Worm (Caenorhabditis elegans): ENCODE data around the gene srsx-17.

Gene srsx-17

ce11 chrV:5883735-5884134 lies 43.7 kb upstream of the srsx-17 start, which contains the start of gene C04E6.8:
C04E6.8 (minus strand) TSS chrV:5883835.
- no peak for TF ChIP-seq egrh-3 (GFP tag; IDR thresholded peaks at IDR 0.05)
- no peak for TF ChIP-seq aptf-2 (GFP tag; conservative IDR thresholded peaks at IDR 0.05)
- TF ChIP-seq atf-7 (tag; optimal IDR thresholded peaks at IDR 0.05) = no peak
- TF ChIP-seq egl-44 (GFP tag; IDR thresholded peaks at IDR 0.05) = no peak
- no peak for TF ChIP-seq attf-3 (GFP tag; conservative IDR thresholded peaks at IDR 0.05)
- no peak for TF ChIP-seq chd-7 (tag; optimal IDR thresholded peaks at IDR 0.05)
- TF ChIP-seq nhr-90 (tag; optimal IDR thresholded peaks at IDR 0.05) = no peak
- TF ChIP-seq F10E7.11 (tag; optimal IDR thresholded peaks at IDR 0.05) = no peak
- TF ChIP-seq ztf-28 (GFP tag; IDR thresholded peaks at IDR 0.05) = no peak
- TF ChIP-seq nhr-120 (GFP tag; IDR thresholded peaks at IDR 0.05) = no peak
- no peak for TF ChIP-seq bed-2 (GFP tag; IDR thresholded peaks at IDR 0.05)
- no peak for TF ChIP-seq T07F8.4 (tag; optimal IDR thresholded peaks at IDR 0.05)
- no peak for TF ChIP-seq F39B2.1 (GFP tag; IDR thresholded peaks at IDR 0.05)
- TF ChIP-seq mes-4 (tag; optimal IDR thresholded peaks at IDR 0.05) = no peak
- TF ChIP-seq ztf-3 (GFP tag; optimal IDR thresholded peaks at IDR 0.05) = no peak
- TF ChIP-seq F49E8.2 (tag; optimal IDR thresholded peaks at IDR 0.05; ENCODE audit: insufficient read depth) = no peak
- TF ChIP-seq egl-18 (GFP tag; IDR thresholded peaks at IDR 0.05) = no peak
- TF ChIP-seq xnd-1 (tag; optimal IDR thresholded peaks at IDR 0.05) = no peak
- TF ChIP-seq Y53G8AR.9 (GFP tag; conservative IDR thresholded peaks at IDR 0.05) = no peak

- no peak for TF ChIP-seq pha-4 (tag; optimal IDR thresholded peaks at IDR 0.05)
- TF ChIP-seq K11D2.4 (GFP tag; IDR thresholded peaks at IDR 0.05) = no peak
- TF ChIP-seq ztf-18 (tag; optimal IDR thresholded peaks at IDR 0.05) = no peak
- TF ChIP-seq pbrm-1 (GFP tag; IDR thresholded peaks at IDR 0.05) = no peak
- TF ChIP-seq let-526 (GFP tag; IDR thresholded peaks at IDR 0.05) = no peak
- TF ChIP-seq zfh-2 (GFP tag; conservative IDR thresholded peaks at IDR 0.05) = no peak
- TF ChIP-seq mxl-1 (tag; optimal IDR thresholded peaks at IDR 0.05) = no peak
- no peak for TF ChIP-seq hrde-1 (tag; optimal IDR thresholded peaks at IDR 0.05; ENCODE audit: borderline replicate concordance)
- no peak for TF ChIP-seq ceh-27 (GFP tag; optimal IDR thresholded peaks at IDR 0.05)
- TF ChIP-seq ekl-4 (GFP tag; IDR thresholded peaks at IDR 0.05) = no peak
- TF ChIP-seq nhr-80 (tag; optimal IDR thresholded peaks at IDR 0.05) = no peak
- no peak for TF ChIP-seq hlh-26 (GFP tag; conservative IDR thresholded peaks at IDR 0.05)
- TF ChIP-seq dpff-1 (tag; optimal IDR thresholded peaks at IDR 0.05) = no peak
- no peak for TF ChIP-seq madf-6 (GFP tag; IDR thresholded peaks at IDR 0.05)
- TF ChIP-seq atf-7 (tag; optimal IDR thresholded peaks at IDR 0.05) = no peak
- no peak for TF ChIP-seq dpl-1 (GFP tag; optimal IDR thresholded peaks at IDR 0.05)
- TF ChIP-seq Y95B8A.8 (GFP tag; IDR thresholded peaks at IDR 0.05) = no peak
- TF ChIP-seq egl-18 (GFP tag; IDR thresholded peaks at IDR 0.05) = no peak
- no peak for TF ChIP-seq snpc-3.4 (tag; optimal IDR thresholded peaks at IDR 0.05)
Observed at ce11 chrV:5888820-5889219, 38.6 kb upstream of the srsx-17 start.

ce11 chrV:5891204-5891603 lies 36.2 kb upstream of the srsx-17 start:
- no peak for TF ChIP-seq mes-4 (tag; optimal IDR thresholded peaks at IDR 0.05)
- no peak for TF ChIP-seq sea-2 (GFP tag; IDR thresholded peaks at IDR 0.05)
- no peak for TF ChIP-seq dpff-1 (tag; optimal IDR thresholded peaks at IDR 0.05)
- TF ChIP-seq F52B5.7 (tag; optimal IDR thresholded peaks at IDR 0.05) = no peak
- TF ChIP-seq lir-1 (GFP tag; conservative IDR thresholded peaks at IDR 0.05) = no peak
- no peak for TF ChIP-seq nfya-1 (tag; optimal IDR thresholded peaks at IDR 0.05; ENCODE audit: borderline replicate concordance, insufficient read depth)
- TF ChIP-seq let-526 (GFP tag; IDR thresholded peaks at IDR 0.05) = no peak
- TF ChIP-seq bed-2 (GFP tag; IDR thresholded peaks at IDR 0.05) = no peak
- no peak for TF ChIP-seq bed-1 (GFP tag; IDR thresholded peaks at IDR 0.05)
- TF ChIP-seq hlh-12 (tag; optimal IDR thresholded peaks at IDR 0.05) = no peak
- no peak for TF ChIP-seq somi-1 (GFP tag; optimal IDR thresholded peaks at IDR 0.05)
- no peak for TF ChIP-seq lin-40 (tag; optimal IDR thresholded peaks at IDR 0.05)
- TF ChIP-seq ceh-40 (GFP tag; IDR thresholded peaks at IDR 0.05) = no peak
- no peak for TF ChIP-seq aptf-2 (GFP tag; conservative IDR thresholded peaks at IDR 0.05)

Data from whole organism, young adult.